Worm (Caenorhabditis elegans): ENCODE results near the gene nhr-117.

ce11 chrV:1651045-1651444 is 29.7 kb upstream of the nhr-117 start, which contains the start of gene irld-44:
- TF ChIP-seq unc-55 (GFP tag; optimal IDR thresholded peaks at IDR 0.05): no peak
- TF ChIP-seq ceh-14 (tag; optimal IDR thresholded peaks at IDR 0.05): no peak
- no peak for TF ChIP-seq nhr-11 (tag; optimal IDR thresholded peaks at IDR 0.05)
- no peak for TF ChIP-seq T23F11.4 (GFP tag; optimal IDR thresholded peaks at IDR 0.05)
- no peak for TF ChIP-seq zip-5 (tag; optimal IDR thresholded peaks at IDR 0.05)
- TF ChIP-seq ama-1 (optimal IDR thresholded peaks at IDR 0.05): no peak
- TF ChIP-seq ceh-34 (tag; optimal IDR thresholded peaks at IDR 0.05): no peak
- no peak for TF ChIP-seq fkh-10 (GFP tag; optimal IDR thresholded peaks at IDR 0.05)

All from whole organism, late embryonic.